Worm (Caenorhabditis elegans): ENCODE measurements around the gene C32D5.4.

ce11 chrII:6320655-6321388 lies 2.1 kb downstream of the C32D5.4 start, which contains the start of gene efr-3:
- peak; percentile 16 for TF ChIP-seq sma-9 (GFP tag; optimal IDR thresholded peaks at IDR 0.05)
- no peak for TF ChIP-seq sma-9 (tag; optimal IDR thresholded peaks at IDR 0.05)
- no peak for TF ChIP-seq ceh-16 (tag; optimal IDR thresholded peaks at IDR 0.05)
- no peak for TF ChIP-seq ama-1 (optimal IDR thresholded peaks at IDR 0.05)
- TF ChIP-seq nhr-10 (tag; optimal IDR thresholded peaks at IDR 0.05) = no peak
- no peak for TF ChIP-seq nhr-237 (tag; optimal IDR thresholded peaks at IDR 0.05)
- no peak for TF ChIP-seq unc-62 (GFP tag; optimal IDR thresholded peaks at IDR 0.05)

All from whole organism, L2 larva.